Worm (Caenorhabditis elegans) whole organism, L4 larva: ENCODE results near the gene rpia-1.

Experiments
- D1046.2 ChIP-seq: fragments of 200-800 bp; sonication (Bioruptor generic); IDR thresholded peaks from 2 replicates; pipeline ENCODE4 v1.3.6; 2022; ENCODE audit warnings: missing genetic modification characterization, missing compliant biosample characterization
- Y5F2A.4 ChIP-seq: fragments of 200-800 bp; sonication (Bioruptor generic); optimal IDR thresholded peaks from 2 replicates; lab custom pipeline; 2018; ENCODE audit warnings: mild to moderate bottlenecking, missing genetic modification characterization, missing compliant biosample characterization
- ZK546.5 ChIP-seq, 2 experiments: sonication (generic microtip); optimal IDR thresholded peaks; 2 replicates each; lab custom pipeline; 2017; ENCODE audit warnings: missing biosample characterization in 2 of 2, missing genetic modification characterization in 2 of 2
- aha-1 ChIP-seq: fragments of 150-350 bp; peaks from one replicate; lab custom pipeline; 2014; ENCODE audit warnings: missing biosample characterization, missing genetic modification characterization
- aly-2 ChIP-seq: sonication (generic microtip); optimal IDR thresholded peaks from 2 replicates; lab custom pipeline; 2018; ENCODE audit warnings: missing biosample characterization, missing genetic modification characterization
- ama-1 ChIP-seq: fragments of 150-350 bp; optimal IDR thresholded peaks from 2 replicates; lab custom pipeline; 2014; ENCODE audit warnings: inconsistent platforms, mixed read lengths
- arid-1 ChIP-seq: fragments of 200-800 bp; sonication (Bioruptor generic); conservative IDR thresholded peaks from 2 replicates; pipeline ENCODE4 v1.3.6; 2022; ENCODE audit warnings: missing genetic modification reagents, missing genetic modification characterization, missing compliant biosample characterization
- attf-4 ChIP-seq: sonication (generic microtip); optimal IDR thresholded peaks from 3 replicates; lab custom pipeline; 2017; ENCODE audit warnings: missing biosample characterization, missing genetic modification characterization
- ceh-28 ChIP-seq: fragments of 150-350 bp; optimal IDR thresholded peaks from 2 replicates; lab custom pipeline; 2014; ENCODE audit warnings: missing biosample characterization, missing genetic modification reagents, missing genetic modification characterization
- ceh-82 ChIP-seq: sonication (generic microtip); optimal IDR thresholded peaks from 2 replicates; lab custom pipeline; 2017; ENCODE audit warnings: missing biosample characterization, missing genetic modification characterization
- daf-16 ChIP-seq, 3 experiments: sonication (generic microtip); optimal IDR thresholded peaks; 2 replicates each; lab custom pipeline; 2016 to 2017; ENCODE audit warnings: missing genetic modification characterization in 3 of 3, missing genetic modification reagents in 3 of 3, mild to moderate bottlenecking in 2 of 3, missing compliant biosample characterization in 2 of 3, missing biosample characterization in 1 of 3, moderate library complexity in 1 of 3
- daf-8 ChIP-seq: fragments of 200-800 bp; sonication (Bioruptor generic); IDR thresholded peaks from 2 replicates; pipeline ENCODE4 v1.3.6; 2022; ENCODE audit warnings: missing genetic modification characterization, missing compliant biosample characterization
- dmd-6 ChIP-seq: fragments of 200-800 bp; sonication (Bioruptor generic); IDR thresholded peaks from 2 replicates; pipeline ENCODE4 v1.3.6; 2022; ENCODE audit warnings: missing genetic modification reagents, missing genetic modification characterization, missing compliant biosample characterization
- dpl-1 ChIP-seq: fragments of 150-350 bp; optimal IDR thresholded peaks from 2 replicates; lab custom pipeline; 2014; ENCODE audit warnings: missing biosample characterization, missing genetic modification reagents, missing genetic modification characterization
- hif-1 ChIP-seq, 2 experiments: sonication (generic microtip); optimal IDR thresholded peaks; 2 replicates each; lab custom pipeline; 2016 to 2017; ENCODE audit warnings: missing compliant biosample characterization in 2 of 2, missing genetic modification characterization in 2 of 2, missing genetic modification reagents in 2 of 2, missing genotype in 2 of 2, mild to moderate bottlenecking in 1 of 2
- hlh-30 ChIP-seq: sonication (generic microtip); optimal IDR thresholded peaks from 2 replicates; lab custom pipeline; 2017; ENCODE audit warnings: antibody characterized with exemption, mild to moderate bottlenecking, missing genetic modification characterization, missing compliant biosample characterization; ENCODE audit not compliant: insufficient read depth
- lim-7 ChIP-seq: fragments of 200-800 bp; sonication (Bioruptor generic); IDR thresholded peaks from 2 replicates; pipeline ENCODE4 v1.3.6; 2022; ENCODE audit warnings: missing genetic modification characterization, missing compliant biosample characterization
- lin-13 ChIP-seq: fragments of 150-350 bp; optimal IDR thresholded peaks from 2 replicates; lab custom pipeline; 2014; ENCODE audit warnings: missing biosample characterization, missing genetic modification reagents, missing genetic modification characterization
- lin-38 ChIP-seq: fragments of 200-800 bp; sonication (Bioruptor generic); IDR thresholded peaks from 2 replicates; pipeline ENCODE4 v1.3.6; 2022; ENCODE audit warnings: missing genetic modification reagents, missing genetic modification characterization, missing compliant biosample characterization
- lsy-2 ChIP-seq, 2 experiments: fragments of 150-350 bp in 1 of 2; sonication (generic microtip) in 1 of 2; optimal IDR thresholded peaks; 2 replicates each; lab custom pipeline; 2014 to 2017; ENCODE audit warnings: missing biosample characterization in 2 of 2, missing genetic modification characterization in 2 of 2
- mdl-1 ChIP-seq, 2 experiments: fragments of 150-350 bp in 1 of 2; sonication (generic microtip) in 1 of 2; optimal IDR thresholded peaks; 2 replicates each; lab custom pipeline; 2014 to 2017; ENCODE audit warnings: missing biosample characterization in 2 of 2, missing genetic modification characterization in 2 of 2
- mes-2 ChIP-seq: sonication (generic microtip); optimal IDR thresholded peaks from 2 replicates; lab custom pipeline; 2016; ENCODE audit warnings: missing genotype, mild to moderate bottlenecking, missing genetic modification characterization, missing compliant biosample characterization; ENCODE audit not compliant: poor library complexity, severe bottlenecking
- mxl-3 ChIP-seq: fragments of 200-800 bp; sonication (Bioruptor generic); optimal IDR thresholded peaks from 2 replicates; lab custom pipeline; 2018; ENCODE audit warnings: mild to moderate bottlenecking, missing genetic modification characterization, missing compliant biosample characterization
- nhr-11 ChIP-seq: fragments of 150-350 bp; optimal IDR thresholded peaks from 2 replicates; lab custom pipeline; 2014; ENCODE audit warnings: missing biosample characterization, missing genetic modification characterization
- nhr-111 ChIP-seq: fragments of 200-800 bp; sonication (Bioruptor generic); optimal IDR thresholded peaks from 2 replicates; lab custom pipeline; 2018; ENCODE audit warnings: mild to moderate bottlenecking, missing genetic modification characterization, missing compliant biosample characterization
- nhr-28 ChIP-seq: fragments of 150-350 bp; optimal IDR thresholded peaks from 2 replicates; lab custom pipeline; 2014; ENCODE audit warnings: missing biosample characterization, missing genetic modification characterization
- nhr-6 ChIP-seq: fragments of 150-350 bp; optimal IDR thresholded peaks from 2 replicates; lab custom pipeline; 2014; ENCODE audit warnings: missing biosample characterization, missing genetic modification characterization
- nhr-77 ChIP-seq: fragments of 150-350 bp; optimal IDR thresholded peaks from 2 replicates; lab custom pipeline; 2014; ENCODE audit warnings: missing biosample characterization, missing genetic modification characterization
- pha-4 ChIP-seq, 2 experiments: fragments of 150-350 bp in 1 of 2; fragments of 200-800 bp in 1 of 2; sonication (Bioruptor generic) in 1 of 2; IDR thresholded peaks in 1 of 2; optimal IDR thresholded peaks in 1 of 2; 2 replicates each; pipeline versions ENCODE4 v1.3.6 to Lab custom; 2014 to 2022; ENCODE audit warnings: missing genetic modification characterization in 2 of 2, missing genetic modification reagents in 2 of 2, missing biosample characterization in 1 of 2, missing compliant biosample characterization in 1 of 2
- rbr-2 ChIP-seq: sonication (generic microtip); optimal IDR thresholded peaks from 2 replicates; lab custom pipeline; 2016; ENCODE audit warnings: missing genotype, missing genetic modification characterization, missing compliant biosample characterization
- sdz-12 ChIP-seq: fragments of 200-800 bp; sonication (Bioruptor generic); optimal IDR thresholded peaks from 2 replicates; lab custom pipeline; 2018; ENCODE audit warnings: mild to moderate bottlenecking, missing genetic modification characterization, missing compliant biosample characterization
- spr-1 ChIP-seq: sonication (generic microtip); optimal IDR thresholded peaks from 2 replicates; lab custom pipeline; 2016; ENCODE audit warnings: mild to moderate bottlenecking, missing genetic modification characterization, missing compliant biosample characterization
- unc-130 ChIP-seq: sonication (generic microtip); optimal IDR thresholded peaks from 2 replicates; lab custom pipeline; 2016; ENCODE audit warnings: missing genetic modification reagents, missing genetic modification characterization, missing compliant biosample characterization
- vab-7 ChIP-seq: fragments of 200-800 bp; sonication (Bioruptor generic); IDR thresholded peaks from 2 replicates; pipeline ENCODE4 v1.3.6; 2022; ENCODE audit warnings: missing genetic modification reagents, missing genetic modification characterization, missing compliant biosample characterization
- zag-1 ChIP-seq: fragments of 150-350 bp; optimal IDR thresholded peaks from 2 replicates; lab custom pipeline; 2014; ENCODE audit warnings: missing biosample characterization, missing genetic modification characterization
- zfp-3 ChIP-seq: fragments of 200-800 bp; sonication (Bioruptor generic); conservative IDR thresholded peaks from 2 replicates; pipeline ENCODE4 v1.3.6; 2022; ENCODE audit warnings: missing genetic modification reagents, missing genetic modification characterization, missing compliant biosample characterization
- zip-11 ChIP-seq: fragments of 200-800 bp; sonication (Bioruptor generic); IDR thresholded peaks from 2 replicates; pipeline ENCODE4 v1.3.6; 2022; ENCODE audit warnings: missing genetic modification characterization, missing compliant biosample characterization
- zip-2 ChIP-seq: fragments of 150-350 bp; optimal IDR thresholded peaks from 2 replicates; lab custom pipeline; 2014; ENCODE audit warnings: missing biosample characterization, missing genetic modification characterization

The rpia-1 gene

ce11 chrIII:7084908-7085307 lies 38.0 kb upstream of the rpia-1 start, which contains the start of gene tofu-7:
Gene tofu-7 (minus strand): TSS chrIII:7085018.
- no peak for TF ChIP-seq lim-7 (GFP tag; lab: Robert Waterston, UW)
- no peak for TF ChIP-seq arid-1 (GFP tag; lab: Robert Waterston, UW)
- no peak for TF ChIP-seq aha-1
- no peak for TF ChIP-seq hif-1 (tag; optimal IDR thresholded peaks at IDR 0.05; lab: Kevin White, UChicago)
- peak; percentile 11; the same call in 1 of the 2 replicates for TF ChIP-seq lin-38 (GFP tag; lab: Robert Waterston, UW)
- no peak for TF ChIP-seq attf-4 (tag; lab: Kevin White, UChicago)
- no peak for TF ChIP-seq D1046.2 (GFP tag; lab: Robert Waterston, UW)
- no peak for TF ChIP-seq ZK546.5 (tag; optimal IDR thresholded peaks at IDR 0.05; lab: Kevin White, UChicago)

DNA sequence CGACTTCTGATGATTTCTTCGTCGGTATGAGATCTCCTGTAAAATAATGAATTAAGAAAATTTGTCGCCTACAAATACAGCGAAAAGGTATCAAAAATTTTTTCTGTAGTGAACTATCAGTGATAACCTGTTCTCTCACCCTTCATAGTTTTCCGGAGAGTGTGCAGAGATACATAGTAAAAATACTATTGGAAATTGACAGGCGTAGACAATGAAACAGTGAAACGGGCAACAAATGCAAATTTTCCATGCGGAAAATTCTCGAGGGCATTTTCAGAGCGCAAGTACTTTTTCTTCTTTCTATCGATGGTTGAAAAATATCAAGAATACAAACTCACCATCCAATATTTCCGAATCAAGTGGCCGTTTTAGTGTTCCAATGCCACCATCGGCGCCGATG lies 35.7 kb upstream of the rpia-1 start:
- no peak for TF ChIP-seq mdl-1 (tag; optimal IDR thresholded peaks at IDR 0.05; lab: Kevin White, UChicago)
- no peak for TF ChIP-seq daf-16 (GFP tag; optimal IDR thresholded peaks at IDR 0.05; lab: Kevin White, UChicago)
- TF ChIP-seq daf-16 (tag; optimal IDR thresholded peaks at IDR 0.05; lab: Kevin White, UChicago), result peak; percentile 18
- peak; percentile 66 for TF ChIP-seq nhr-28 (tag; lab: Kevin White, UChicago)

- TF ChIP-seq daf-8 (GFP tag; lab: Robert Waterston, UW) (no peak), lsy-2 (tag; optimal IDR thresholded peaks at IDR 0.05; lab: Kevin White, UChicago) (peak; percentile 22 to 89), nhr-77 (tag; lab: Kevin White, UChicago) (peak; percentile 18), vab-7 (GFP tag; lab: Robert Waterston, UW) (no peak), ceh-28 (tag; lab: Kevin White, UChicago) (peak; percentile 18), dpl-1 (GFP tag; lab: Kevin White, UChicago) (peak; percentile 73), mes-2 (tag; lab: Kevin White, UChicago) (peak; percentile 98), dmd-6 (GFP tag; lab: Robert Waterston, UW) (peak; percentile 27; the same call in 1 of the 2 replicates), zfp-3 (no peak), hif-1 (tag; optimal IDR thresholded peaks at IDR 0.05; lab: Kevin White, UChicago) (peak in 1 of 2 experiments; percentile 88), zip-2 (tag; lab: Kevin White, UChicago) (no peak), nhr-6 (tag; lab: Kevin White, UChicago) (no peak), aly-2 (tag; lab: Kevin White, UChicago) (no peak), lin-13 (peak; percentile 44), nhr-11 (tag; lab: Kevin White, UChicago) (peak; percentile 6), mxl-3 (peak; percentile 33), ceh-82 (no peak), sdz-12 (GFP tag; lab: Kevin White, UChicago) (no peak), nhr-28 (tag; lab: Kevin White, UChicago) (peak; percentile 26), lim-7 (GFP tag; lab: Robert Waterston, UW) (no peak), pha-4 (GFP tag; IDR thresholded peaks at IDR 0.05; lab: Robert Waterston, UW) (no peak), pha-4 (tag; optimal IDR thresholded peaks at IDR 0.05; lab: Kevin White, UChicago) (no peak), ama-1 (lab: Kevin White, UChicago) (no peak), zip-11 (GFP tag; lab: Robert Waterston, UW) (no peak), zag-1 (tag; lab: Kevin White, UChicago) (no peak), D1046.2 (GFP tag; lab: Robert Waterston, UW) (no peak), unc-130 (GFP tag; lab: Kevin White, UChicago) (peak; percentile 79), hlh-30 (peak; percentile 49), Y5F2A.4 (GFP tag; lab: Kevin White, UChicago) (no peak), nhr-111 (GFP tag; lab: Kevin White, UChicago) (no peak), spr-1 (tag; lab: Kevin White, UChicago) (no peak), rbr-2 (tag; lab: Kevin White, UChicago) (peak; percentile 42), attf-4 (tag; lab: Kevin White, UChicago) (no peak)
Measured at ce11 chrIII:7087691-7088323, 35.1 kb upstream of the rpia-1 start, which contains the start of gene fubl-2. Gene fubl-2 (minus strand): TSS chrIII:7087741.
